Fruit fly (Drosophila melanogaster) S2 (cell line): ENCODE data around the gene Or98b.

Experiments used
- CG8478 ChIP-seq: fragments of >200 bp; optimal IDR thresholded peaks from 2 replicates; lab custom pipeline; 2018
- CTCF ChIP-seq, 2 experiments: fragments of >200 bp; optimal IDR thresholded peaks; 2 replicates each; lab custom pipeline; 2018

DNA sequence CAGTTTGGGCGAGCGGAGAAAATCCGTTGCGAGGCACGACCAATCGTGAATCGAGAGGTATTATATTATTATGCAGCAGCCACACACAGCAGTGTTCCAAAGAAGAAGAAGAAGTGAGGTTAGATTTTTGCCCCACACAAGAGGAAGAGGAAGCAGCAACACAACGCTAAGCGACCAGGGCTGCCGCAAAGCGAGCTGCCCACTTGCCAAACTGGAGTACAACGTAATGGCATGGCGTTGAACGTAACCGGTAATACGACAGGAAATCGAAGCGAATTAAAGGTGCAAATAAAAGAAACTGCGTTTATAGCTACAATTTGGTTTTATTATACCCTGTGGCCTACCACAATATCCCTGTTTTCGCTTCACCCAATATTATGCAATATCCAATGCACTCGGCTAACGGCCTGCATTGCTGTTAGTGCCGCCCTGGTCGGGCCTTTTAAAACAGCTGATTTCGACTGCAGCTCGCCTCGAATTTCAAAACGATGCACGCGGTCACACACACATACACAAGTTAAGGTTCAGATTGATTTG lies 16.5 kb upstream of the Or98b start:
- TF ChIP-seq CG8478 (lab: Kevin White, UChicago), result no peak
- peak; percentile 3 to 52 for TF ChIP-seq CTCF (optimal IDR thresholded peaks at IDR 0.05; lab: Kevin White, UChicago)
